Worm (Caenorhabditis elegans) whole organism, L1 larva: ENCODE data around the gene K05F6.8.

Experiments used
- jun-1 ChIP-seq: fragments of 150-350 bp; optimal IDR thresholded peaks from 2 replicates; lab custom pipeline; 2014; ENCODE audit warnings: missing biosample characterization, missing genetic modification reagents, missing genetic modification characterization
- pag-3 ChIP-seq: sonication (generic microtip); optimal IDR thresholded peaks from 2 replicates; lab custom pipeline; 2017; ENCODE audit warnings: missing genetic modification characterization, mild to moderate bottlenecking, missing compliant biosample characterization, antibody characterized with exemption, borderline replicate concordance; ENCODE audit not compliant: insufficient read depth

- TF ChIP-seq jun-1 (tag; lab: Kevin White, UChicago) (no peak), pag-3 (tag; lab: Kevin White, UChicago) (no peak)
Measured at ce11 chrII:1561863-1562262, 5.7 kb downstream of the K05F6.8 start, which contains the start of gene K05F6.14.
